Worm (Caenorhabditis elegans): ENCODE measurements around the gene T07E3.4.

Gene T07E3.4

ce11 chrIII:6929558-6930167, 31.8 kb downstream of the T07E3.4 start, which contains the start of gene inf-1 (continued):
- TF ChIP-seq hsf-1 (GFP tag; IDR thresholded peaks at IDR 0.05) (no peak), attf-3 (GFP tag; conservative IDR thresholded peaks at IDR 0.05) (no peak), T07F8.4 (tag; optimal IDR thresholded peaks at IDR 0.05) (no peak), ZK185.1 (tag; optimal IDR thresholded peaks at IDR 0.05; ENCODE audit: poor library complexity, severe bottlenecking) (no peak), gei-17 (GFP tag; optimal IDR thresholded peaks at IDR 0.05) (no peak), unc-130 (GFP tag; optimal IDR thresholded peaks at IDR 0.05) (no peak), T26A5.8 (tag; optimal IDR thresholded peaks at IDR 0.05) (no peak), snpc-1.3 (tag; optimal IDR thresholded peaks at IDR 0.05; ENCODE audit: insufficient read depth) (peak; percentile 28), pha-4 (tag; optimal IDR thresholded peaks at IDR 0.05) (no peak), egl-44 (GFP tag; IDR thresholded peaks at IDR 0.05) (no peak), B0336.3 (GFP tag; IDR thresholded peaks at IDR 0.05) (no peak), hmg-20 (GFP tag; IDR thresholded peaks at IDR 0.05) (no peak), chd-7 (tag; optimal IDR thresholded peaks at IDR 0.05) (no peak), F57C9.4 (tag; optimal IDR thresholded peaks at IDR 0.05) (no peak), aptf-3 (GFP tag; IDR thresholded peaks at IDR 0.05) (no peak), rec-8 (tag; optimal IDR thresholded peaks at IDR 0.05) (no peak), ceh-91 (GFP tag; IDR thresholded peaks at IDR 0.05) (no peak), ztf-26 (tag; optimal IDR thresholded peaks at IDR 0.05) (no peak), ekl-4 (GFP tag; IDR thresholded peaks at IDR 0.05) (no peak), bed-1 (GFP tag; IDR thresholded peaks at IDR 0.05) (no peak), bed-2 (GFP tag; IDR thresholded peaks at IDR 0.05) (no peak), him-1 (tag; optimal IDR thresholded peaks at IDR 0.05) (no peak), F33H1.4 (GFP tag; IDR thresholded peaks at IDR 0.05) (peak; percentile 74), hrde-1 (tag; optimal IDR thresholded peaks at IDR 0.05; ENCODE audit: borderline replicate concordance) (no peak), lin-54 (GFP tag; optimal IDR thresholded peaks at IDR 0.05) (peak; percentile 18), tbp1 (GFP tag; optimal IDR thresholded peaks at IDR 0.05) (no peak), unc-62 (GFP tag; optimal IDR thresholded peaks at IDR 0.05) (no peak)

- TF ChIP-seq snpc-1.3 (tag; optimal IDR thresholded peaks at IDR 0.05; ENCODE audit: insufficient read depth) (peak; percentile 12), somi-1 (GFP tag; optimal IDR thresholded peaks at IDR 0.05) (no peak), chd-7 (tag; optimal IDR thresholded peaks at IDR 0.05) (no peak), dpl-1 (GFP tag; optimal IDR thresholded peaks at IDR 0.05) (no peak), repo-1 (tag; optimal IDR thresholded peaks at IDR 0.05) (peak; percentile 5), hlh-26 (GFP tag; conservative IDR thresholded peaks at IDR 0.05) (no peak), snpc-1.1 (tag; optimal IDR thresholded peaks at IDR 0.05; ENCODE audit: insufficient read depth) (peak; percentile 9), ceh-27 (GFP tag; optimal IDR thresholded peaks at IDR 0.05) (no peak), mel-28 (tag; optimal IDR thresholded peaks at IDR 0.05; ENCODE audit: borderline replicate concordance) (no peak), gei-17 (GFP tag; optimal IDR thresholded peaks at IDR 0.05) (no peak), rcor-1 (GFP tag; IDR thresholded peaks at IDR 0.05) (no peak), lsy-27 (tag; optimal IDR thresholded peaks at IDR 0.05; ENCODE audit: borderline replicate concordance, insufficient read depth) (no peak), F10E7.11 (tag; optimal IDR thresholded peaks at IDR 0.05) (no peak), efl-1 (GFP tag; optimal IDR thresholded peaks at IDR 0.05) (no peak), attf-3 (GFP tag; conservative IDR thresholded peaks at IDR 0.05) (no peak), aptf-3 (GFP tag; IDR thresholded peaks at IDR 0.05) (no peak), B0336.3 (GFP tag; IDR thresholded peaks at IDR 0.05) (peak; percentile 82), Y67H2A.10 (GFP tag; conservative IDR thresholded peaks at IDR 0.05) (no peak), sptf-2 (GFP tag; optimal IDR thresholded peaks at IDR 0.05) (no peak), nfya-1 (tag; optimal IDR thresholded peaks at IDR 0.05; ENCODE audit: borderline replicate concordance, insufficient read depth) (no peak), F22D6.2 (tag; optimal IDR thresholded peaks at IDR 0.05) (no peak), nhr-179 (tag; optimal IDR thresholded peaks at IDR 0.05) (no peak), lsl-1 (GFP tag; optimal IDR thresholded peaks at IDR 0.05) (no peak), ekl-4 (GFP tag; IDR thresholded peaks at IDR 0.05) (no peak; the same call in 1 of the 2 replicates), B0019.2 (GFP tag; conservative IDR thresholded peaks at IDR 0.05) (no peak), F39B2.1 (GFP tag; IDR thresholded peaks at IDR 0.05) (no peak), ceh-58 (GFP tag; IDR thresholded peaks at IDR 0.05) (no peak)
These were observed 34.1 kb downstream of the T07E3.4 start, which contains the start of gene byn-1 for ce11 chrIII:6931896-6932295. TSS of gene byn-1 (plus strand) at chrIII:6932001.
